Fruit fly (Drosophila melanogaster): ENCODE results near the gene Myo81F.

DNA sequence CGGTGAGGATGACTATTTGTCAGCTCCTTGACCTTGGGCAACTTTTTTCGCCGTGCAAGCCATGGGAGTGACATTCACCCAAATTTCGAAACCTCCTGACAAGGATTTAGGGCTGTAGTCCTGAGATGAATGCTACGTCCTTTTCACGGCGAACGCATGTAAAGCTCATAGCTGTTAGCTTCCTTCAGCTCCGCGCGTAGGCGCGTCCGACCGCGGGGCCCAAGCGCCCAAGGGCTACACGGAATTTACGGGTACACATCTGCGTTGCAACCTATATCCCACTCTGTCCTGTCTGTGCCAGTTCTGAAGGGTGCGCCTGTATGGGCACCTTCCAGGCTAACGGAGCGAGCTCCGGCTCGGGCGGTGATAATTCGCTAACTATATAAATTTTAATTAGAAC, 1300.1 kb downstream of the Myo81F start:
- TF ChIP-seq vvl (GFP tag; IDR thresholded peaks at IDR 0.05) (no peak), oc (tag; optimal IDR thresholded peaks at IDR 0.05) (no peak), CG43689 (GFP tag; IDR thresholded peaks at IDR 0.05) (no peak), dimm (GFP tag; IDR thresholded peaks at IDR 0.05) (no peak), CG14860 (GFP tag; IDR thresholded peaks at IDR 0.05; ENCODE audit: partially characterized antibody) (no peak), CG2129 (GFP tag; IDR thresholded peaks at IDR 0.05; ENCODE audit: partially characterized antibody) (no peak), CG12744 (GFP tag; optimal IDR thresholded peaks at IDR 0.05) (no peak), CG3726 (GFP tag; IDR thresholded peaks at IDR 0.05) (no peak)
